Worm (Caenorhabditis elegans): ENCODE measurements around the gene Y54G9A.7.

The Y54G9A.7 gene

ce11 chrII:13732146-13732545 is 6.5 kb upstream of the Y54G9A.7 start (continued):
- TF ChIP-seq akir-1 (GFP tag; optimal IDR thresholded peaks at IDR 0.05) (no peak), T07F8.4 (tag; optimal IDR thresholded peaks at IDR 0.05) (no peak), snpc-3.4 (tag; optimal IDR thresholded peaks at IDR 0.05) (peak; percentile 18), tlf-1 (GFP tag; optimal IDR thresholded peaks at IDR 0.05) (peak; percentile 31), unc-130 (GFP tag; optimal IDR thresholded peaks at IDR 0.05) (peak; percentile 40), hmg-1.2 (GFP tag; IDR thresholded peaks at IDR 0.05) (0 out of 2 replicates have a peak, but pooled peaks have one; percentile 14), T26A5.8 (tag; optimal IDR thresholded peaks at IDR 0.05) (no peak), ceh-40 (GFP tag; IDR thresholded peaks at IDR 0.05) (no peak), lin-54 (GFP tag; optimal IDR thresholded peaks at IDR 0.05) (peak; percentile 64), ceh-79 (tag; optimal IDR thresholded peaks at IDR 0.05) (no peak), F55B11.4 (tag; optimal IDR thresholded peaks at IDR 0.05; ENCODE audit: borderline replicate concordance, insufficient read depth) (no peak), dox-1 (GFP tag; IDR thresholded peaks at IDR 0.05) (peak; percentile 57), F10E7.11 (tag; optimal IDR thresholded peaks at IDR 0.05) (no peak), lsl-1 (GFP tag; optimal IDR thresholded peaks at IDR 0.05) (peak; percentile 98), ama-1 (optimal IDR thresholded peaks at IDR 0.05) (no peak), ama-1 (GFP tag; optimal IDR thresholded peaks at IDR 0.05) (no peak), madf-6 (GFP tag; IDR thresholded peaks at IDR 0.05) (peak; percentile 92), nhr-27 (tag; optimal IDR thresholded peaks at IDR 0.05) (no peak), C17E4.6 (GFP tag; IDR thresholded peaks at IDR 0.05) (no peak), B0336.3 (GFP tag; IDR thresholded peaks at IDR 0.05) (0 out of 2 replicates have a peak, but pooled peaks have one; percentile 22), nhr-90 (tag; optimal IDR thresholded peaks at IDR 0.05) (no peak), ekl-4 (GFP tag; IDR thresholded peaks at IDR 0.05) (0 out of 2 replicates have a peak, but pooled peaks have one; percentile 38), hlh-12 (tag; optimal IDR thresholded peaks at IDR 0.05) (no peak), Y53G8AR.9 (GFP tag; conservative IDR thresholded peaks at IDR 0.05) (no peak), lag-1 (GFP tag; IDR thresholded peaks at IDR 0.05) (no peak), xnd-1 (tag; optimal IDR thresholded peaks at IDR 0.05) (peak; percentile 95)

DNA sequence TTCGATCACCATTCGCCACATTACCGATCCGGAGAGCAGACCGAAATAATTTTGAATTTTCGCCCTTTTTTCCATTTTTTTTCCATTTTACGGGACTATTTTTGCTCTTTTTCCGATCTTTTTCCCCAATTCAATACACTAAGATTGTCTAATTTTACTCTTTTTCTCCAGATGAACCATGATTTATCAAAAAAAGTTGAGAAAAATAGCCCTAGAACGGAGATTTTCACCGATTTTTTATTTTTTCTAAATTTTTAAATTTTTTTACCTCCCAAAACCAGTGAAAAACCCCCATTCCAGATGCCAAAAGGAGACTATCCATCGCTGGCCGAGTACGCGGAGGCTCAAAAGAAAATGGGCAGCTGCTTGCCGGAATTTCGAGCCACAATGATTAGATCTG is 3.8 kb upstream of the Y54G9A.7 start, which contains the start of gene Y54G9A.9:
Y54G9A.9 (plus strand) TSS at position 301 of the 400 bp plus-strand sequence.
- TF ChIP-seq dox-1 (GFP tag; IDR thresholded peaks at IDR 0.05): no peak
- no peak for TF ChIP-seq nhr-80 (tag; optimal IDR thresholded peaks at IDR 0.05)
- no peak for TF ChIP-seq let-607 (tag; optimal IDR thresholded peaks at IDR 0.05)
- TF ChIP-seq F49E8.2 (tag; optimal IDR thresholded peaks at IDR 0.05; ENCODE audit: insufficient read depth): no peak
- no peak for TF ChIP-seq F57C9.4 (tag; optimal IDR thresholded peaks at IDR 0.05)
- TF ChIP-seq let-526 (GFP tag; IDR thresholded peaks at IDR 0.05): no peak
- TF ChIP-seq lin-26 (GFP tag; IDR thresholded peaks at IDR 0.05): no peak
- no peak for TF ChIP-seq ceh-79 (tag; optimal IDR thresholded peaks at IDR 0.05)
- TF ChIP-seq xnd-1 (tag; optimal IDR thresholded peaks at IDR 0.05): no peak
- TF ChIP-seq F52B5.7 (tag; optimal IDR thresholded peaks at IDR 0.05): no peak
- no peak for TF ChIP-seq efl-1 (GFP tag; optimal IDR thresholded peaks at IDR 0.05)
- TF ChIP-seq hlh-26 (GFP tag; conservative IDR thresholded peaks at IDR 0.05): no peak
- TF ChIP-seq nfya-2 (GFP tag; IDR thresholded peaks at IDR 0.05): no peak
- TF ChIP-seq nhr-120 (GFP tag; IDR thresholded peaks at IDR 0.05): no peak
- no peak for TF ChIP-seq ztf-6 (GFP tag; IDR thresholded peaks at IDR 0.05)
- TF ChIP-seq madf-3 (GFP tag; IDR thresholded peaks at IDR 0.05): no peak
- no peak for TF ChIP-seq B0336.3 (GFP tag; IDR thresholded peaks at IDR 0.05)
- TF ChIP-seq akir-1 (GFP tag; optimal IDR thresholded peaks at IDR 0.05): no peak
- TF ChIP-seq zfh-2 (GFP tag; conservative IDR thresholded peaks at IDR 0.05): no peak

All from whole organism, young adult.